Fruit fly (Drosophila melanogaster) whole organism, embryonic: ENCODE results near the gene CG10508.

ENCODE experiments used
- CG12236 ChIP-seq: fragments of 200-800 bp; sonication (Bioruptor generic); optimal IDR thresholded peaks from 2 replicates; lab custom pipeline; 2016; ENCODE audit warnings: missing biosample characterization, missing genetic modification characterization
- CG1233 ChIP-seq: fragments of 200-800 bp; sonication (Bioruptor generic); optimal IDR thresholded peaks from 4 replicates; lab custom pipeline; 2018; ENCODE audit warnings: missing biosample characterization, mild to moderate bottlenecking, missing genetic modification characterization
- CG2120 ChIP-seq: fragments of 200-800 bp; sonication (Bioruptor generic); optimal IDR thresholded peaks from 3 replicates; lab custom pipeline; 2016; ENCODE audit warnings: missing biosample characterization, missing genetic modification characterization
- CG33557 ChIP-seq: fragments of 200-800 bp; sonication (Bioruptor generic); optimal IDR thresholded peaks from 2 replicates; lab custom pipeline; 2019; ENCODE audit warnings: missing biosample characterization, mild to moderate bottlenecking, missing genetic modification characterization, moderate library complexity
- CG34376 ChIP-seq: fragments of 200-800 bp; sonication (Bioruptor generic); optimal IDR thresholded peaks from 2 replicates; lab custom pipeline; 2018; ENCODE audit warnings: missing biosample characterization, mild to moderate bottlenecking, missing genetic modification characterization
- CG3995 ChIP-seq: fragments of 200-800 bp; sonication (Bioruptor generic); optimal IDR thresholded peaks from 3 replicates; lab custom pipeline; 2016; ENCODE audit warnings: missing biosample characterization, missing genetic modification characterization
- CG43689 ChIP-seq: fragments of 200-800 bp; sonication (Bioruptor generic); IDR thresholded peaks from 2 replicates; pipeline ENCODE4 v1.3.6; 2022; ENCODE audit warnings: missing biosample characterization, missing genetic modification characterization
- CG4404 ChIP-seq: fragments of 200-800 bp; sonication (Bioruptor generic); IDR thresholded peaks from 2 replicates; pipeline ENCODE4 v1.3.6; 2022; ENCODE audit warnings: missing biosample characterization, missing genetic modification characterization
- CG4730 ChIP-seq: fragments of 200-800 bp; sonication (Bioruptor generic); IDR thresholded peaks from 2 replicates; pipeline ENCODE4 v1.3.6; 2022; ENCODE audit warnings: missing biosample characterization, missing genetic modification characterization
- CG7963 ChIP-seq: fragments of 200-800 bp; sonication (Bioruptor generic); IDR thresholded peaks from 3 replicates; pipeline ENCODE4 v1.3.6; 2022; ENCODE audit warnings: missing biosample characterization, missing genetic modification characterization; ENCODE audit not compliant: partially characterized antibody
- CTCF ChIP-seq: fragments of 200-800 bp; sonication (Bioruptor generic); optimal IDR thresholded peaks from 2 replicates; lab custom pipeline; 2017; ENCODE audit warnings: missing biosample characterization, mild to moderate bottlenecking, missing genetic modification characterization, moderate library complexity
- Deaf1 ChIP-seq: fragments of 200-800 bp; optimal IDR thresholded peaks from 3 replicates; lab custom pipeline; 2019; ENCODE audit warnings: missing biosample characterization, mild to moderate bottlenecking, missing genetic modification characterization, moderate library complexity
- Dek ChIP-seq: fragments of 200-800 bp; sonication (Bioruptor generic); optimal IDR thresholded peaks from 3 replicates; lab custom pipeline; 2019; ENCODE audit warnings: missing biosample characterization, mild to moderate bottlenecking, missing genetic modification characterization, moderate library complexity
- Drgx ChIP-seq: fragments of 200-800 bp; sonication (Bioruptor generic); IDR thresholded peaks from 2 replicates; pipeline ENCODE4 v1.3.6; 2022; ENCODE audit warnings: missing biosample characterization, missing genetic modification characterization
- Eip74EF ChIP-seq, 2 experiments: fragments of 200-800 bp in 1 of 2; fragments of >200 bp in 1 of 2; sonication (Bioruptor generic) in 1 of 2; optimal IDR thresholded peaks; 2 replicates each; lab custom pipeline; 2017 to 2019; ENCODE audit warnings: missing biosample characterization in 2 of 2, missing genetic modification characterization in 2 of 2, mild to moderate bottlenecking in 1 of 2, moderate library complexity in 1 of 2
- Hmr ChIP-seq: fragments of 200-800 bp; sonication (Bioruptor generic); optimal IDR thresholded peaks from 3 replicates; lab custom pipeline; 2017; ENCODE audit warnings: mild to moderate bottlenecking, missing biosample characterization, missing genetic modification reagents, missing genetic modification characterization
- Jarid2 ChIP-seq: fragments of 200-800 bp; sonication (Bioruptor generic); optimal IDR thresholded peaks from 3 replicates; lab custom pipeline; 2017; ENCODE audit warnings: mild to moderate bottlenecking, missing biosample characterization, missing genetic modification reagents, missing genetic modification characterization
- NK7.1 ChIP-seq: fragments of 200-800 bp; sonication (Bioruptor generic); optimal IDR thresholded peaks from 3 replicates; lab custom pipeline; 2016; ENCODE audit warnings: missing biosample characterization, missing genetic modification characterization
- Nf-YB ChIP-seq: fragments of 200-800 bp; sonication (Bioruptor generic); optimal IDR thresholded peaks from 3 replicates; lab custom pipeline; 2019; ENCODE audit warnings: missing biosample characterization, mild to moderate bottlenecking, missing genetic modification characterization, moderate library complexity
- Nf-YC ChIP-seq: fragments of 200-800 bp; optimal IDR thresholded peaks from 3 replicates; lab custom pipeline; 2019; ENCODE audit warnings: missing biosample characterization, mild to moderate bottlenecking, missing genetic modification characterization, moderate library complexity
- Trl ChIP-seq, 3 experiments: fragments of >200 bp in 2 of 3; fragments of 200-800 bp in 1 of 3; sonication (Bioruptor generic) in 1 of 3; optimal IDR thresholded peaks; 2 replicates in 1 of 3; 3 replicates in 2 of 3; lab custom pipeline; 2016 to 2017; ENCODE audit warnings: missing biosample characterization in 1 of 3, missing genetic modification characterization in 1 of 3
- ab ChIP-seq: fragments of 200-800 bp; sonication (Bioruptor generic); optimal IDR thresholded peaks from 2 replicates; lab custom pipeline; 2016; ENCODE audit warnings: missing biosample characterization, missing genetic modification characterization
- bsh ChIP-seq, 2 experiments: fragments of 200-800 bp; sonication (Bioruptor generic); optimal IDR thresholded peaks; 2 replicates each; lab custom pipeline; 2017 to 2018; ENCODE audit warnings: mild to moderate bottlenecking in 2 of 2, missing biosample characterization in 2 of 2, missing genetic modification characterization in 2 of 2, moderate library complexity in 1 of 2
- cg ChIP-seq: fragments of 200-800 bp; sonication (Bioruptor generic); optimal IDR thresholded peaks from 3 replicates; lab custom pipeline; 2019; ENCODE audit warnings: missing biosample characterization, mild to moderate bottlenecking, missing genetic modification characterization, moderate library complexity
- crol ChIP-seq: fragments of 200-800 bp; sonication (Bioruptor generic); IDR thresholded peaks from 2 replicates; pipeline ENCODE4 v1.3.6; 2022; ENCODE audit warnings: missing biosample characterization, missing genetic modification characterization
- eve ChIP-seq, 2 experiments: fragments of >200 bp; optimal IDR thresholded peaks; 2 replicates each; lab custom pipeline; 2017; ENCODE audit warnings: missing biosample characterization in 2 of 2, missing genetic modification characterization in 2 of 2
- gro ChIP-seq: fragments of 200-800 bp; sonication (Bioruptor generic); optimal IDR thresholded peaks from 2 replicates; lab custom pipeline; 2016; ENCODE audit warnings: missing biosample characterization, missing genetic modification characterization
- gsb ChIP-seq: fragments of 200-800 bp; sonication (Bioruptor generic); IDR thresholded peaks from 2 replicates; pipeline ENCODE4 v1.3.6; 2022; ENCODE audit warnings: missing biosample characterization, missing genetic modification characterization
- ham ChIP-seq: fragments of 200-800 bp; sonication (Bioruptor generic); IDR thresholded peaks from 2 replicates; pipeline ENCODE4 v1.3.6; 2022; ENCODE audit warnings: missing biosample characterization, missing genetic modification characterization
- org-1 ChIP-seq: fragments of 200-800 bp; sonication (Bioruptor generic); optimal IDR thresholded peaks from 2 replicates; lab custom pipeline; 2017; ENCODE audit warnings: missing biosample characterization, missing genetic modification characterization
- pho ChIP-seq: fragments of 200-800 bp; sonication (Bioruptor generic); optimal IDR thresholded peaks from 2 replicates; lab custom pipeline; 2016; ENCODE audit warnings: missing biosample characterization, missing genetic modification characterization
- phol ChIP-seq: fragments of 200-800 bp; sonication (Bioruptor generic); optimal IDR thresholded peaks from 3 replicates; lab custom pipeline; 2018; ENCODE audit warnings: missing biosample characterization, mild to moderate bottlenecking, missing genetic modification characterization, moderate library complexity
- pnt ChIP-seq: fragments of 200-800 bp; sonication (Bioruptor generic); optimal IDR thresholded peaks from 3 replicates; lab custom pipeline; 2016; ENCODE audit warnings: missing biosample characterization, missing genetic modification characterization
- slp2 ChIP-seq: fragments of 200-800 bp; sonication (Bioruptor generic); optimal IDR thresholded peaks from 2 replicates; lab custom pipeline; 2016; ENCODE audit warnings: missing biosample characterization, missing genetic modification characterization
- ssp ChIP-seq: fragments of 200-800 bp; sonication (Bioruptor generic); IDR thresholded peaks from 2 replicates; pipeline ENCODE4 v1.3.6; 2022; ENCODE audit warnings: missing biosample characterization, missing genetic modification characterization
- tna ChIP-seq: fragments of 200-800 bp; sonication (Bioruptor generic); IDR thresholded peaks from 2 replicates; pipeline ENCODE4 v1.3.6; 2022; ENCODE audit warnings: missing biosample characterization, missing genetic modification characterization; ENCODE audit not compliant: partially characterized antibody
- ttk ChIP-seq: fragments of 200-800 bp; sonication (Bioruptor generic); IDR thresholded peaks from 2 replicates; pipeline ENCODE4 v2.1.2; 2022; ENCODE audit warnings: missing biosample characterization, missing genetic modification characterization
- tx ChIP-seq: fragments of 200-800 bp; sonication (Bioruptor generic); optimal IDR thresholded peaks from 2 replicates; lab custom pipeline; 2016; ENCODE audit warnings: missing biosample characterization, missing genetic modification characterization
- z ChIP-seq: fragments of 200-800 bp; sonication (Bioruptor generic); IDR thresholded peaks from 3 replicates; pipeline ENCODE4 v1.3.6; 2022; ENCODE audit warnings: missing biosample characterization, missing genetic modification characterization

The CG10508 gene

DNA sequence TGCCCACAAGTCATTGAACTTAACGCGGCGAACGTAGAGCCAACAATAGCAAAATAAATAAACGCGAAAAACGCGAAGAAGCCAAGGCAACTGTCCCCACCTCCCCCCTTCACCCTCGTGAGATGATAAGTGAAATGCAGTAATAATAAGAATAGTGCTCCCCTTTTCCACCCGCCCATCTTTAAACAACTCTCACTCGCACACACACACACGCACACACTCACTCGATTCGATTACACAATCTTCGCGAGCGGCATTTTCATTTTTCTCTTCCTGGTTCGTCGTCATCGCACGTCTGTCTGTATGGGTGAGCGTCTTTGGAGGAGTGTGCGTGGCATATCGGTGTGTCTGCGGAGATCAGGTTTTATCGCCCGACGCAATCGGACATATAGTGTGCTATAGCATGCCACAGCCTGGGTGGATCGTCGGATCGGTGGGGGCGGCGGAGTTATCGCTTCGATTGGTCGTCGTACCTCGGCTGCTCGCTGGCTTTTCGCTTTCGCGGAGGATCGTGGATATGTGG is 14.7 kb downstream of the CG10508 start (continued):
- peak; percentile 5 for TF ChIP-seq Nf-YB (GFP tag; lab: Kevin White, UChicago)
- TF ChIP-seq gro (GFP tag; lab: Kevin White, UChicago), result no peak
- no peak for TF ChIP-seq Hmr (GFP tag; lab: Kevin White, UChicago)
- no peak for TF ChIP-seq CG3995 (GFP tag; lab: Kevin White, UChicago)

DNA sequence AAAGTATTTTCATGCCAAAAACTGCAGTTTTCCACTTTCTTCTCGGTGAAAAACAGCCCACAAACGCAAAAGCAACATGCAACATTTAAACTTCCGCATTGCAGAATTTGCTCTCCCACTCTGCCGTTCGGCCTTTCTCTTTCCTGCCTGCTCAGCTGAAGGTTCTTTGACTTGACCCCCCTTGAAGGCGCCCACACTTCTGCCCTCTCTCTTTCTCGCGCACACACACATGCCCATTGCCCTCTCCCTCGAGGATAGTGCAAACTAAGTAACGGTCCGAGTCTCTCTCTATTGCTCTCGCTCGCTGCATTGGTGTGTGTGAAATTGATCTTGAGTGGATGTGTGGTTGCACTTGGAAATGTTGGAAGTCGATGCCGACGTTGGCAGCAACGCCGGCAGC is 15.6 kb downstream of the CG10508 start:
- TF ChIP-seq ab (GFP tag; lab: Kevin White, UChicago) (no peak), phol (tag; lab: Kevin White, UChicago) (no peak), cg (GFP tag; lab: Kevin White, UChicago) (peak; percentile 38), Dek (tag; lab: Kevin White, UChicago) (no peak), CG4404 (no peak), CG33557 (GFP tag; lab: Kevin White, UChicago) (no peak), z (GFP tag; lab: Robert Waterston, UW) (0 out of 3 replicates have a peak, but pooled peaks have one; percentile 33), CG12236 (GFP tag; lab: Kevin White, UChicago) (no peak), Eip74EF (GFP tag; optimal IDR thresholded peaks at IDR 0.05; lab: Kevin White, UChicago) (no peak), NK7.1 (no peak), tna (GFP tag; lab: Robert Waterston, UW) (no peak), CG4730 (GFP tag; lab: Robert Waterston, UW) (no peak), crol (peak; percentile 28; the same call in 1 of the 2 replicates), CG43689 (GFP tag; lab: Robert Waterston, UW) (no peak), Trl (optimal IDR thresholded peaks at IDR 0.05; lab: Kevin White, UChicago) (peak in 1 of 2 experiments; percentile 44), Trl (GFP tag; optimal IDR thresholded peaks at IDR 0.05; lab: Kevin White, UChicago) (no peak), CTCF (no peak), Jarid2 (GFP tag; lab: Kevin White, UChicago) (no peak), Deaf1 (tag; lab: Kevin White, UChicago) (no peak), ssp (GFP tag; lab: Robert Waterston, UW) (no peak), pnt (no peak), ttk (GFP tag; lab: Robert Waterston, UW) (no peak), ham (GFP tag; lab: Robert Waterston, UW) (no peak), org-1 (GFP tag; lab: Kevin White, UChicago) (no peak), CG2120 (GFP tag; lab: Kevin White, UChicago) (no peak), CG1233 (no peak), eve (GFP tag; optimal IDR thresholded peaks at IDR 0.05; lab: Kevin White, UChicago) (no peak)

DNA sequence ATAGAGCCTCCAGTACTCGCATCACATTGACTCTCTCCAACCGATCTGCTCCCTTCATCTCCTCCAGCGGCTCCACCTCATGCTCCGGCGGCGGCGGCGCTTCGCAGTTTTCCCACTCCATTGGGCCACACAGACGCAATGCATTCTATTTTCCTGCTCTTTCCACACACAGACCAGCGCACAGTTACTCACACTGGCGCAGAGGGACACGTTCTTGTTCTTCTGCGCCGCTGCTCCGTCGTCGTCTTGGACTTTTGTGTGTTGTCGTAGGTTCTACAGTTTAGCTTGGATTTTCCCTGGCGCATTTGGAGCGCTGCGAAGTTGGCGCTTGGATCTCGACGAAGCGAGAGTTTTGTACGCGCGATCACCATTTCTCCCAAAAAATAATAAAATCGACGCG is 16.3 kb downstream of the CG10508 start, which contains the start of gene Eip78C:
TSS of gene Eip78C (plus strand) at position 301 of the 400 bp plus-strand sequence.
- peak in 1 of 2 experiments; percentile 11 for TF ChIP-seq Trl (optimal IDR thresholded peaks at IDR 0.05; lab: Kevin White, UChicago)
- no peak for TF ChIP-seq Trl (GFP tag; optimal IDR thresholded peaks at IDR 0.05; lab: Kevin White, UChicago)
- TF ChIP-seq cg (GFP tag; lab: Kevin White, UChicago), result peak; percentile 30
- no peak for TF ChIP-seq Nf-YC
- 0 out of 2 replicates have a peak, but pooled peaks have one; percentile 12 for TF ChIP-seq gsb (GFP tag; lab: Robert Waterston, UW)
- no peak for TF ChIP-seq pho (GFP tag; lab: Kevin White, UChicago)

DNA sequence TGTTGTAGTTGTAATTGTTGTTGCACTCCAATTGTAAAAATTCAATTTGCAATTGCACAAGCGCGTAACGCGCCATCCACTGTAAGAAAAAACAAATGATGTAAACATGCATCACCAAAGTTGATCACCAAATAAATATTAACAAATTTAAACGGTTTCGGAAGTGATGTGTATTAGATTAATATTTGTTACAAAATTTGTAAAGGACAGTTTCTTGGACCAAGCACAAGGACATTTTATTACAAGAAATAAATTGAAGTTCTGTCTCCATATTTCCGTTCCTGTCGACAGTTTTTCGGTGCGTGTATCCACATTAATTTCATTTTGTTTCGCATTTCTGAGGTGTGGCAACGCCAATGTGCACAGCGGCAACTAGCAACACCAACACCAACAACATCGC is 19.7 kb downstream of the CG10508 start:
- TF ChIP-seq CG34376 (no peak), tx (GFP tag; lab: Kevin White, UChicago) (no peak), slp2 (GFP tag; lab: Kevin White, UChicago) (no peak), Drgx (GFP tag; lab: Robert Waterston, UW) (peak; percentile 76), gsb (GFP tag; lab: Robert Waterston, UW) (no peak), bsh (GFP tag; optimal IDR thresholded peaks at IDR 0.05; lab: Kevin White, UChicago) (peak in 1 of 2 experiments; percentile 10), CG7963 (no peak)
